Worm (Caenorhabditis elegans) whole organism, L1 larva: ENCODE measurements around the gene K11H12.10.

ENCODE experiments used
- C04F5.9 ChIP-seq: sonication (generic microtip); optimal IDR thresholded peaks from 2 replicates; lab custom pipeline; 2016; ENCODE audit warnings: missing genetic modification characterization, missing compliant biosample characterization
- C34B4.2 ChIP-seq: sonication (generic microtip); optimal IDR thresholded peaks from 2 replicates; lab custom pipeline; 2017; ENCODE audit warnings: mild to moderate bottlenecking, missing genetic modification characterization, missing compliant biosample characterization
- aha-1 ChIP-seq: fragments of 150-350 bp; optimal IDR thresholded peaks from 2 replicates; lab custom pipeline; 2014; ENCODE audit warnings: missing biosample characterization, missing genetic modification characterization
- alr-1 ChIP-seq: fragments of 200-800 bp; sonication (Bioruptor generic); optimal IDR thresholded peaks from 2 replicates; lab custom pipeline; 2018; ENCODE audit warnings: borderline replicate concordance, mild to moderate bottlenecking, missing genetic modification characterization, missing compliant biosample characterization
- dpl-1 ChIP-seq, 3 experiments: fragments of 150-350 bp in 2 of 3; sonication (generic microtip) in 1 of 3; optimal IDR thresholded peaks; 2 replicates each; lab custom pipeline; 2014 to 2017; ENCODE audit warnings: missing biosample characterization in 3 of 3, missing genetic modification characterization in 3 of 3, missing genetic modification reagents in 3 of 3
- efl-1 ChIP-seq, 4 experiments: fragments of 150-350 bp; optimal IDR thresholded peaks in 3 of 4; peaks in 1 of 4; 1 replicate in 1 of 4; 2 replicates in 3 of 4; lab custom pipeline; 2014; ENCODE audit warnings: missing biosample characterization in 2 of 4, missing genetic modification characterization in 2 of 4, missing genetic modification reagents in 2 of 4
- elt-2 ChIP-seq: sonication (generic microtip); optimal IDR thresholded peaks from 2 replicates; lab custom pipeline; 2016; ENCODE audit warnings: missing genetic modification characterization, mild to moderate bottlenecking, inconsistent platforms, missing compliant biosample characterization, missing genetic modification reagents
- elt-3 ChIP-seq, 6 experiments: fragments of 150-350 bp in 1 of 6; sonication (generic microtip); optimal IDR thresholded peaks; 2 replicates each; lab custom pipeline; 2017 to 2018; ENCODE audit warnings: missing biosample characterization in 6 of 6, missing genetic modification characterization in 6 of 6, inconsistent platforms in 1 of 6
- ets-5 ChIP-seq: fragments of 200-800 bp; sonication (Bioruptor generic); IDR thresholded peaks from 2 replicates; pipeline ENCODE4 v1.3.6; 2022; ENCODE audit warnings: missing genetic modification characterization, missing compliant biosample characterization
- fkh-4 ChIP-seq: sonication (generic microtip); optimal IDR thresholded peaks from 2 replicates; lab custom pipeline; 2016; ENCODE audit warnings: missing compliant biosample characterization, missing genetic modification characterization, borderline replicate concordance
- fos-1 ChIP-seq: fragments of 150-350 bp; optimal IDR thresholded peaks from 2 replicates; lab custom pipeline; 2014; ENCODE audit warnings: missing biosample characterization, missing genetic modification characterization
- hlh-17 ChIP-seq: fragments of 200-800 bp; sonication (Bioruptor generic); optimal IDR thresholded peaks from 2 replicates; lab custom pipeline; 2018; ENCODE audit warnings: missing genetic modification characterization, mild to moderate bottlenecking, missing compliant biosample characterization, moderate library complexity, borderline replicate concordance
- jun-1 ChIP-seq: fragments of 150-350 bp; optimal IDR thresholded peaks from 2 replicates; lab custom pipeline; 2014; ENCODE audit warnings: missing biosample characterization, missing genetic modification reagents, missing genetic modification characterization
- lin-13 ChIP-seq: fragments of 150-350 bp; optimal IDR thresholded peaks from 2 replicates; lab custom pipeline; 2014; ENCODE audit warnings: missing biosample characterization, missing genetic modification reagents, missing genetic modification characterization
- lin-14 ChIP-seq: fragments of 200-800 bp; sonication (Bioruptor generic); optimal IDR thresholded peaks from 2 replicates; lab custom pipeline; 2018; ENCODE audit warnings: mild to moderate bottlenecking, missing genetic modification characterization, moderate library complexity, missing compliant biosample characterization
- lin-39 ChIP-seq: fragments of 150-350 bp; optimal IDR thresholded peaks from 2 replicates; lab custom pipeline; 2014; ENCODE audit warnings: missing biosample characterization, missing genetic modification reagents, missing genetic modification characterization
- lir-3 ChIP-seq: sonication (generic microtip); optimal IDR thresholded peaks from 2 replicates; lab custom pipeline; 2016; ENCODE audit warnings: mild to moderate bottlenecking, missing genetic modification characterization, moderate library complexity, missing compliant biosample characterization; ENCODE audit not compliant: poor library complexity
- mef-2 ChIP-seq: fragments of 150-350 bp; optimal IDR thresholded peaks from 2 replicates; lab custom pipeline; 2014; ENCODE audit warnings: missing biosample characterization, missing genetic modification characterization
- mep-1 ChIP-seq: fragments of 150-350 bp; optimal IDR thresholded peaks from 2 replicates; lab custom pipeline; 2014; ENCODE audit warnings: missing biosample characterization, missing genetic modification characterization
- nhr-11 ChIP-seq: fragments of 150-350 bp; optimal IDR thresholded peaks from 2 replicates; lab custom pipeline; 2014; ENCODE audit warnings: missing biosample characterization, missing genetic modification characterization
- nhr-12 ChIP-seq: sonication (generic microtip); optimal IDR thresholded peaks from 2 replicates; lab custom pipeline; 2017; ENCODE audit warnings: missing biosample characterization, missing genetic modification characterization
- nhr-237 ChIP-seq: fragments of 150-350 bp; optimal IDR thresholded peaks from 2 replicates; lab custom pipeline; 2014; ENCODE audit warnings: missing biosample characterization, missing genetic modification characterization
- nhr-28 ChIP-seq: fragments of 150-350 bp; optimal IDR thresholded peaks from 2 replicates; lab custom pipeline; 2014; ENCODE audit warnings: missing biosample characterization, missing genetic modification characterization
- nhr-47 ChIP-seq: sonication (generic microtip); optimal IDR thresholded peaks from 2 replicates; lab custom pipeline; 2016; ENCODE audit warnings: mild to moderate bottlenecking, missing genetic modification characterization, moderate library complexity, missing compliant biosample characterization
- nhr-76 ChIP-seq: sonication (generic microtip); optimal IDR thresholded peaks from 2 replicates; lab custom pipeline; 2017; ENCODE audit warnings: missing biosample characterization, missing genetic modification characterization
- nhr-77 ChIP-seq: fragments of 150-350 bp; optimal IDR thresholded peaks from 2 replicates; lab custom pipeline; 2014; ENCODE audit warnings: missing biosample characterization, missing genetic modification characterization
- nhr-84 ChIP-seq: sonication (generic microtip); optimal IDR thresholded peaks from 2 replicates; lab custom pipeline; 2017; ENCODE audit warnings: missing biosample characterization, missing genetic modification characterization
- nhr-85 ChIP-seq: sonication (generic microtip); peaks from one replicate; lab custom pipeline; 2016; ENCODE audit warnings: missing genetic modification characterization, inconsistent platforms, missing compliant biosample characterization
- nhr-90 ChIP-seq: sonication (generic microtip); optimal IDR thresholded peaks from 2 replicates; lab custom pipeline; 2016; ENCODE audit warnings: mild to moderate bottlenecking, missing genetic modification characterization, missing compliant biosample characterization; ENCODE audit not compliant: poor library complexity
- pag-3 ChIP-seq: sonication (generic microtip); optimal IDR thresholded peaks from 2 replicates; lab custom pipeline; 2017; ENCODE audit warnings: missing genetic modification characterization, mild to moderate bottlenecking, missing compliant biosample characterization, antibody characterized with exemption, borderline replicate concordance; ENCODE audit not compliant: insufficient read depth
- skn-1 ChIP-seq: fragments of 150-350 bp; optimal IDR thresholded peaks from 2 replicates; lab custom pipeline; 2014; ENCODE audit warnings: missing biosample characterization, missing genetic modification characterization
- snu-23 ChIP-seq: sonication (generic microtip); optimal IDR thresholded peaks from 2 replicates; lab custom pipeline; 2016; ENCODE audit warnings: missing genetic modification characterization, missing compliant biosample characterization
- sptf-1 ChIP-seq: fragments of 150-350 bp; optimal IDR thresholded peaks from 2 replicates; lab custom pipeline; 2014; ENCODE audit warnings: missing biosample characterization, missing genetic modification characterization
- sup-37 ChIP-seq: fragments of 200-800 bp; sonication (Bioruptor generic); optimal IDR thresholded peaks from 2 replicates; lab custom pipeline; 2018; ENCODE audit warnings: mild to moderate bottlenecking, missing genetic modification characterization, missing compliant biosample characterization
- unc-86 ChIP-seq: sonication (generic microtip); optimal IDR thresholded peaks from 2 replicates; lab custom pipeline; 2016; ENCODE audit warnings: missing genetic modification characterization, missing compliant biosample characterization
- xbp-1 ChIP-seq: sonication (generic microtip); optimal IDR thresholded peaks from 2 replicates; lab custom pipeline; 2016; ENCODE audit warnings: missing genetic modification characterization, missing compliant biosample characterization
- zip-4 ChIP-seq: fragments of 200-800 bp; sonication (Bioruptor generic); optimal IDR thresholded peaks from 2 replicates; lab custom pipeline; 2018; ENCODE audit warnings: mild to moderate bottlenecking, missing genetic modification characterization, moderate library complexity, missing compliant biosample characterization
- ztf-4 ChIP-seq: fragments of 150-350 bp; optimal IDR thresholded peaks from 2 replicates; lab custom pipeline; 2014; ENCODE audit warnings: missing biosample characterization, missing genetic modification characterization

Gene K11H12.10

DNA sequence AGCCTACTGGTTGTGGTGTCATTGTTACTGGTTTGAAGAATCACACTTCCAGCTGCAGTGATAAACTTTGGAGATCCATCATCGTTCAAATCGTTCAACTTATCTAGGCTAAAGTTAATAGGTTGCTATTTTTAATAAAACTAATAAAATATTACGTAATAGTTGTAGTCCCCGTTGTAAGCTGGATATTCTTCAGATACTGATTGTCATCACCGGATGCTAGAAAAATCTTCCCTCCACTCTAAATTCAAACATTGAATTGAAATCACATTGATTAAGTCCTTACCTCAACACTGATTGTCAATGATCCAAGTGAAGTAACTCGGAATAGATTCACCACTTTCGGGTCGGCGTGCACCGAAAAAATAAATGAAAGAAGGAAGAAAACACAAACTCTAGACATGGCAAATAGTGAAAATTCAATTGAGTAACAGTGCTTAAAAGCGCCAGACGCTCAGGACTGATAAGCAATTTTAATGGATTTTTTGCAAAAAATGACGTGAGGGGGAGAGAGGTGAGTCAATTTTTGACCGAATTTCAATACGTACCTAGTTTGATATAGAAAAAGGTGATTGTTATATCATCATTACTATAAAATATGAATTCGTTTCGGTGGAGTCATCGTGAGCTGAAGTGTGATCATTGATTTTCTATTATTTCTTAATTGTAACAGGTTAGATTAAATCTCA lies at the start of gene K11H12.10, which contains the start of gene K11H12.4:
K11H12.10 (plus strand) TSS at position 605 of the 689 bp plus-strand sequence.
K11H12.4 (minus strand) TSS at position 413 of the 689 bp plus-strand sequence.
- TF ChIP-seq efl-1 (optimal IDR thresholded peaks at IDR 0.05; lab: Kevin White, UChicago) (no peak), efl-1 (GFP tag; optimal IDR thresholded peaks at IDR 0.05 in 1 of 2; lab: Kevin White, UChicago) (peak in 1 of 2 experiments; percentile 60), elt-2 (tag; lab: Kevin White, UChicago) (peak; percentile 43), ztf-4 (tag; lab: Kevin White, UChicago) (no peak), nhr-85 (tag; lab: Kevin White, UChicago) (peak; percentile 44)

DNA sequence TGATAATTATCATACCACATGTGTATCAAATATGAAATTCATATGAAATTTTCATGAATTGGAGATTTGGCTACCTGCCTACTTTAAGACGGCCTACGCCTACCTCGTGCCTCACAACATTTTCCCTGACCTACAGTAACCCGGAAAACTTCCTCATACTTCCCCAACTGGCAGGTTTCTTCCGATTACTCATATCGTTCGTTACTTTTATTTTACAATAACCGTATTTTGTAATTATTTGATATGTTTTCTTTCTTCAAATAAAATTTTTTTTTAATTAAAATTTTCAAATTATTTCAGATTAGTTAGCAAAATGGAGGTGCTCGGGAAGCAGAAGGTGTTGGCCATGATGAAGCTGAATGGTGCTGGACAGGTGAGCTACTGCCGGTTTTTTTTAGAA lies 48.6 kb upstream of the K11H12.10 start, which contains the start of gene nhr-76:
nhr-76 (plus strand) TSS at position 301 of the 400 bp plus-strand sequence.
- TF ChIP-seq zip-4 (GFP tag; lab: Kevin White, UChicago) (no peak), nhr-77 (no peak), lin-39 (tag; lab: Kevin White, UChicago) (no peak), nhr-11 (tag; lab: Kevin White, UChicago) (no peak), nhr-84 (tag; lab: Kevin White, UChicago) (no peak), dpl-1 (GFP tag; optimal IDR thresholded peaks at IDR 0.05; lab: Kevin White, UChicago) (no peak), nhr-47 (tag; lab: Kevin White, UChicago) (no peak), lin-14 (GFP tag; lab: Kevin White, UChicago) (no peak), nhr-12 (tag; lab: Kevin White, UChicago) (no peak), mef-2 (tag; lab: Kevin White, UChicago) (no peak), sptf-1 (tag; lab: Kevin White, UChicago) (no peak), ets-5 (GFP tag; lab: Robert Waterston, UW) (no peak), nhr-76 (tag; lab: Kevin White, UChicago) (no peak), elt-3 (tag; optimal IDR thresholded peaks at IDR 0.05; lab: Kevin White, UChicago) (no peak)

DNA sequence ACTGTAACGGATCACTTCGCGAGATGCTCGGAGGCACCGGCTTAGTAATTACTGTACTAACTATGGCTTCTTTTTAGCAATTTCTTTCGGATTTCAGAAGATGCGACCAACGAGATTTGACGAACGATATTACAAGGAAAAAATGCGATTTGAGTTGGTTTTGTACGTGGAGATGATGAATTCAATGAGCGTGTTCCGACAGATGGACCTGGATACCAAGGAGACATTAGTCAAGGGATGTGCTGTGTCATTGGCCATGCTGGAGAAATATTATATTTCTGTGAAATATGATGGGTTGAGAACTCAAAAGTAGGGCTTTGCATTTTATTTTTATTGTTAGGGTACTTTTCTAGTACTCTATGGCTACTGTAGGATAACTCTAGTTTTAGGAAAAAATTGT lies 45.3 kb upstream of the K11H12.10 start:
- TF ChIP-seq efl-1 (optimal IDR thresholded peaks at IDR 0.05; lab: Kevin White, UChicago) (no peak), efl-1 (GFP tag; optimal IDR thresholded peaks at IDR 0.05 in 1 of 2; lab: Kevin White, UChicago) (no peak), nhr-28 (no peak), lir-3 (tag; lab: Kevin White, UChicago) (no peak), lin-13 (GFP tag; lab: Kevin White, UChicago) (no peak), hlh-17 (GFP tag; lab: Kevin White, UChicago) (no peak), aha-1 (tag; lab: Kevin White, UChicago) (no peak), lin-14 (GFP tag; lab: Kevin White, UChicago) (no peak), nhr-11 (tag; lab: Kevin White, UChicago) (no peak), fos-1 (no peak), unc-86 (tag; lab: Kevin White, UChicago) (no peak), snu-23 (no peak), nhr-237 (tag; lab: Kevin White, UChicago) (no peak), nhr-12 (tag; lab: Kevin White, UChicago) (no peak), C04F5.9 (no peak), lin-39 (tag; lab: Kevin White, UChicago) (no peak)

ce11 chrIV:631869-632268 lies 44.0 kb upstream of the K11H12.10 start:
- peak; percentile 29 for TF ChIP-seq nhr-85 (tag; lab: Kevin White, UChicago)
- TF ChIP-seq C34B4.2 (tag; lab: Kevin White, UChicago), result no peak

DNA sequence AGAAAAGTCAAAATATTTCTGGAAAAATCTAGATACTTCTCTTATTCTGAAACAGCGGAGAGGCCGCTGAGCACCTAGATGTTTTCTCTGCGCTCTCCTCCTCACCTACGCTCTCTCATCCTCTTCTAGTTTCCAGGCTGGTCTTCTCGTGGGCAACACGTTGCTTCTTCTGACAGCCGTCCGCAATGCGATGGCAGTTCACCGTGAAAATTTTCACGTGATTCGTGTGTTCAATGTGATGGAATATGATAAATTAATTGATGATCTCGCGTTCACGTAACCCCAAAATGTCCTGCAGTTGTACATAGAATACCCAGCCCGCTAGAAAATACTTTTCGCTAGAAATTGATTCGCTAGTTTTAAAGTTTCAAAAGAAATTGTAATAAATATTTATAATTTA lies 42.3 kb upstream of the K11H12.10 start:
- TF ChIP-seq sup-37 (GFP tag; lab: Kevin White, UChicago) (no peak), lin-39 (tag; lab: Kevin White, UChicago) (no peak), fkh-4 (tag; lab: Kevin White, UChicago) (no peak), jun-1 (tag; lab: Kevin White, UChicago) (no peak), skn-1 (no peak), efl-1 (optimal IDR thresholded peaks at IDR 0.05; lab: Kevin White, UChicago) (no peak), efl-1 (GFP tag; optimal IDR thresholded peaks at IDR 0.05 in 1 of 2; lab: Kevin White, UChicago) (no peak), fos-1 (no peak), xbp-1 (no peak), alr-1 (tag; lab: Kevin White, UChicago) (no peak), nhr-90 (tag; lab: Kevin White, UChicago) (no peak), mep-1 (tag; lab: Kevin White, UChicago) (no peak), lin-13 (GFP tag; lab: Kevin White, UChicago) (no peak), pag-3 (tag; lab: Kevin White, UChicago) (no peak), ztf-4 (tag; lab: Kevin White, UChicago) (no peak)
